Fruit fly (Drosophila melanogaster) whole organism, prepupa: ENCODE measurements around the gene rho.

ENCODE experiments used
- CG10631 ChIP-seq: fragments of 200-800 bp; sonication (Bioruptor generic); optimal IDR thresholded peaks from 2 replicates; lab custom pipeline; 2016; ENCODE audit warnings: missing biosample characterization, missing genetic modification characterization
- Gug ChIP-seq: fragments of 200-800 bp; sonication (Bioruptor generic); IDR thresholded peaks from 2 replicates; pipeline ENCODE4 v1.3.6; 2022; ENCODE audit warnings: missing biosample characterization, missing genetic modification characterization

DNA sequence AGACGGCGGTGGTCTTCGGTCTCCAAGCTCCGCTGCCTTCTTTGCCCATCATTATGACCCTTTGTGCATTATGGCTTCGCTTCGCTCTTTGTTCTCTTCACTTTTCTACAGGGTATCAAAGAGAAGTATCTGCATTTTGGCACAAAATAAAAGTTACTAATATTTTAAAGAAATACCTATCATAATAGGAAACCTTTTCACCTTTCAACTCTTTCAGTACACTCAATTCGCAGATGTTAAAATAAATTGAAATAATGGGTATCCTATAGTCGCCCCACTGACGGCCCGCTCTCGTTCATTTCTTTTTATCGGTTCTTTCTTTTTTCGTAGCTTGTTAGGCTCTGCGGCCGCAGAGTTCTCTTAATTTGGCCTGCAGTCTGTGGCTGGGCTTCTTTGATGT lies 20.7 kb upstream of the rho start:
- peak; percentile 69 for TF ChIP-seq Gug (GFP tag; lab: Robert Waterston, UW)
- peak; percentile 82 for TF ChIP-seq CG10631 (GFP tag; lab: Kevin White, UChicago)
